Worm (Caenorhabditis elegans): ENCODE measurements around the gene hrpa-1.
"Not testable (repeated sequence)": the region's sequence is repeated elsewhere in the genome, so short reads cannot be mapped to it uniquely, and the experiment has no call there.

The hrpa-1 gene

DNA sequence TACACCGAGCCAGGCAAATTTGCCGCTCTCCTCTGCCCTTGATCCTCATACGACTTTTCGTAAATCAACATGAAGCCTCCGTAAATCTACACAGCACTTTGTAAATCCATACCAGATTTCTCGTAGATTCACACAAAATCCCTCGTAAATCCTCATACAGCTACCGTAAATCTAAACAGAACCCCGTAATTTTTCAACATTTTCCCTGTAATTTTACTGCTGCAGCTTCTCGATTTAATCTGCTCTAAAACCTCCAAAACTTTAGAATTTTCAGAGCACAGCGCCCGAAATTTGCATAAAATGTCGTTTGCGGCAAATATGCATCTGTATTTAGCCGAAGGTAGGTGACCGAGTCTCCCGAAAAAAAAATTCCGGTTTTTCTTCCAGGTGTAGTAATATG lies 16.1 kb upstream of the hrpa-1 start, which contains the start of gene F42A6.1:
F42A6.1 (plus strand) TSS at position 301 of the 400 bp plus-strand sequence.
- TF ChIP-seq dao-5 (tag; optimal IDR thresholded peaks at IDR 0.05) (no peak), W03F9.2 (tag; optimal IDR thresholded peaks at IDR 0.05) (no peak), him-1 (tag; optimal IDR thresholded peaks at IDR 0.05) (no peak)

DNA sequence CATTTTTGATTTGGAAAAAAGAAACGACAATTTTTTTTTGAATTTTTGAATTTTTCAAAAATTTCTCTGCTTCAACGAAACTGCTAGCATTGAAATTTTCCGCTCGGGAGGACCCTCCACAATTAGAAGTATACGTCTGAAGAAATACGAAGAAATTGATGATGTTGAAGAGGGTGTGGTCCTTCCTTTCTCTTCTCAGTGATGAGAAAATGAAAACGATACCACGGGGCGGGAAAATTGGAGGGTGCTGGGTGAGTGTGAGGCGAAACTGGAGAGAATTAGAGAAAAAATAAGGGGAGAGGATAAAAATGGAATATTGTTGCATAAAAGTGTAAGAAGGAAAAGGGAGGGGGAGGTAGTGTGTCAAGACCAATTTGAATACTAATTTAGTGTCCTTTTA lies 13.4 kb upstream of the hrpa-1 start:
- TF ChIP-seq W03F9.2 (tag; optimal IDR thresholded peaks at IDR 0.05), result no peak
- TF ChIP-seq him-1 (tag; optimal IDR thresholded peaks at IDR 0.05), result no peak
- no peak for TF ChIP-seq dao-5 (tag; optimal IDR thresholded peaks at IDR 0.05)

DNA sequence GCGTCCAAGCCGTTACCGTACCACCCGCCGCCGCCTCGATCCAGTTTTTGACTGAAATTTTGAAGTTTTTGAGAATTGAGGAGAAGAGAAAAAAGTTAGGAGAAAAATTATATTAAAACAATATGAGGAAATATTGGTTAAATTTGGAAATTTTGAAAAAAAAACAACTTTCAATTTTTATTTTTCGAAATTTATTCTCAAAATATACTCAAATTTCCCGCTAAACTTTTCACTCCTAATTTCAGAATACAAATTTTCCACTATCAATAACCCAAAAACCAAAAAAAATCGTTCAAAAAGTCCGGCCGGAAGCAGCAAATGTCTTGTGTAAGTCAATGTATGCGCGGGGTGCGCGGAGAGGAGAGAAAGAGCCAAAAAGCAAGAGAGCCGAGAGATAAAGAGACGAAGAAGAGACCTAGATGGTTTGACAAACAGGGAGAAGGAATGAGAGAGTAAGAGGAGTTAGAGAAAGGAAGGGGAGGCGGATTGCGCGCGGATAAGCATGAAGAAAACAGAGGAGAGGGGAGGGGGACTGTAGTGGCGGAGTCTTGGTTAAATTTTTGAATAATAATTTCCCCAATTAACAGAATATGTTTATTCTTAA lies 11.4 kb upstream of the hrpa-1 start, which contains the start of gene elks-1:
elks-1 (minus strand) TSS at position 51 of the 604 bp plus-strand sequence.
- no peak for TF ChIP-seq dao-5 (tag; optimal IDR thresholded peaks at IDR 0.05)
- TF ChIP-seq W03F9.2 (tag; optimal IDR thresholded peaks at IDR 0.05), result no peak
- no peak for TF ChIP-seq him-1 (tag; optimal IDR thresholded peaks at IDR 0.05)

DNA sequence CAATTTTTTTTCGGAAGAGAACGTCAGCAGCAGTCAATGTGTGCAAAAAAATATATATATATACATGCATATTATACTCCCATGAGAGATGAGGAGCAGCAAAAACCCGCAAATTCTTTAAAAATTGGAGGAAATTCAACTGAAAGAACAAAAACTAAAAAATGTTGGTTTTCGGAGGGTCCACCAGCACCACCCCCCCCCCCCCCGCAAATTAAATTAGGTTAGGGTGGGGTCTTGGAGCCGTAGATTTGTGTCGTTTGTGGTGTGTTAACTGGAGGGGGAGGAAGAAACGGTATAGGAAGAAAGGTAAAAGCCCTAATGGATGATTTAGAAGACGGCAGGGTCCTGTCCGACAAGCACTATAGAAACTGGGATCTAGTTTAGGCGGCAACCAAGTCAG lies 9.7 kb upstream of the hrpa-1 start:
- TF ChIP-seq dao-5 (tag; optimal IDR thresholded peaks at IDR 0.05) (no peak), him-1 (tag; optimal IDR thresholded peaks at IDR 0.05) (no peak), W03F9.2 (tag; optimal IDR thresholded peaks at IDR 0.05) (no peak)

DNA sequence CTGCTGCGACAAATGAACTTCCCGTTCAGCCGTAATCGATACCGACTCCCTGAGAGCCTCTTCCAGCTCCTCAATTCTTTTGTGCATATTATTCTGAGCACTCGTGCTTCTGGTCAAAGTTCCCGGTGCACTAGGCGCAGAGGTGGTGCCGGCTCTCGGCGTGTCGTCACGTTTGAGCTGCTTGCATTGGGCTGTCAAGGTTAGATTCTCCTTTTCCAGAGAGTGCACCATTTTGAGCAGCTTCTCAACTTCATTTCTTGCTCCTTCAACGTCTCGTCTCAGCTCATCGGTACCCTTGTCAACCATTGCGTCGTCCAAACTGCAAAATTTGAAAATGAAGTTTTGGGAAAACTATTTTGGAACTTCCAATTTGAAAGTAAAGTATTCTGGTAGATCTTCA lies 6.8 kb upstream of the hrpa-1 start:
- no peak for TF ChIP-seq W03F9.2 (tag; optimal IDR thresholded peaks at IDR 0.05)
- no peak for TF ChIP-seq dao-5 (tag; optimal IDR thresholded peaks at IDR 0.05)
- no peak for TF ChIP-seq him-1 (tag; optimal IDR thresholded peaks at IDR 0.05)

DNA sequence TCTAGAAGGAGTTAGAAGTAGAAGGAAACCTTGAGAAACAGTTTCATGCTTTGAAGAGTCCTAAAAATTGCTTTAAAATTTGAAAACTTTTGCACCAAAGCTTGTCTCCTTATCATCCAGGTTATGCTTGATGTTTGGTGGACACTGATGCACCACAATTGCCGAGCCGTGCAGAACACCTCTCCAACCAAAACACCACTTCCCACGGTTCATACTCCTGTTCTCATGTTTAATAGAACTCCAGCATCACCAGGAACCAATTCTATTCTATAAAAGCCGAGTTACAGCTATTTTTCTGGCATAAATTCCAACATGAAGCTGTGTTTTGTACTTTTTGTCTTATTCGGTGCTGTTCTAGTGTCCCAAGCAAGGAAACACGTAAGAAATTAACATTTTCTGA lies 2.5 kb upstream of the hrpa-1 start, which contains the start of gene F42A6.2:
F42A6.2 (plus strand) TSS at position 301 of the 400 bp plus-strand sequence.
- no peak for TF ChIP-seq W03F9.2 (tag; optimal IDR thresholded peaks at IDR 0.05)

DNA sequence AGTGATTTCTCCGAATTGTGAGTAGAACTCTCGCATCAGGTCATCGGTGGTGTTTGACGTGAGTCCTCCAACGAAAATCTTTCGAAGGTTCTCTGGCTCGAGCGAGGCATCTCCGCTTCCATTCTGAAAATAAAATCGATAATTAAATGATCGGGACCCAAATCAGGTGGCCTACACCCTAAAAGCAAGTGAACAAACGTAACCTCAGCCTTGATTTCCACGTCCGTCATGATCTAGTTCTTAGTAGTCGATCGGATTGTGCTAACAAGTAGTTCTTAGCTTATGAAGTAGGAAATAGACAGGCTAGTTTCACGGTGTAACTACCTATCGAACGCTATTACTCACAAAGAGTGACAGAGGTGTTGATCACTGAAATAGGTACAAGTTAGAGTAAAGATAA lies 491 bp downstream of the hrpa-1 start:
- no peak for TF ChIP-seq W03F9.2 (tag; optimal IDR thresholded peaks at IDR 0.05)
- TF ChIP-seq him-1 (tag; optimal IDR thresholded peaks at IDR 0.05), result no peak
- TF ChIP-seq dao-5 (tag; optimal IDR thresholded peaks at IDR 0.05), result no peak

DNA sequence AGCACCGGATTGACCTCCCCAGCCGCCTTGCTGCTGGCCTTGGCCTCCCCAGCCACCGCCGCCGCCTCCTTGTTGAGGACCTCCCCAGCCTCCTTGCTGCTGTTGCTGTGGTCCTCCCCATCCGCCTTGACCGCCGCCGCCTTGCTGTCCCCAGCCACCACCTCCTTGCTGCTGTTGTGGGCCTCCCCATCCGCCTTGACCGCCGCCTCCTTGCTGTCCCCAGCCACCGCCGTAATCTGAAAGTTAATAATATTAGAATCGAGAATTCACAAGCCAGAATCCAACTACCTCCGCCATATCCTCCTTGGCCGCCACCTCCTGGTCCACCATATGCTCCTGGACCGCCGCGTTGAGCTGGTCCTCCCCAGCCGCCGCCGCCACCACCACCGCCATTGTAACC lies 1.4 kb downstream of the hrpa-1 start:
- TF ChIP-seq dao-5 (tag; optimal IDR thresholded peaks at IDR 0.05) (no peak), W03F9.2 (tag; optimal IDR thresholded peaks at IDR 0.05) (no peak), him-1 (tag; optimal IDR thresholded peaks at IDR 0.05) (no peak)

DNA sequence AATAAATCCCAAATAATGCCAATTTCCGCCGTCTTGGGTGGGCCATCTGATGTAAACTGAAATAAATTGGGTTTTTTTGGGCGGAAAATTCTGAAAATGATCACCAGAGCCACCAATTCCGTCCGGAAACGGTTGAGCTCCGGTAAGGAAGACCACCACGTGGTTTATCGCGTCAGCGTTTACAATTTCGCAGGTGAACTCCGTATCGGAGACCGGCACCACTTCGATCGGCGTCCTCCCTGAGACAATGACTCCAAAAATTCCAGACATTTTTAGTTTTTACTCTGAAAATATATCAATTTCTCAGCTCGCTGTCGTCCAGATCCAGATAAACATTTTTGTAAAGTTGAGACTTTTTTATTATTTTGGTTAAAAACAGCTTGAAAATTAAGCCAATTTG lies 2.1 kb downstream of the hrpa-1 start, which contains the start of gene F42A6.6:
F42A6.6 (minus strand) TSS at position 289 of the 400 bp plus-strand sequence.
- TF ChIP-seq him-1 (tag; optimal IDR thresholded peaks at IDR 0.05) (no peak), W03F9.2 (tag; optimal IDR thresholded peaks at IDR 0.05) (peak; percentile 20)

DNA sequence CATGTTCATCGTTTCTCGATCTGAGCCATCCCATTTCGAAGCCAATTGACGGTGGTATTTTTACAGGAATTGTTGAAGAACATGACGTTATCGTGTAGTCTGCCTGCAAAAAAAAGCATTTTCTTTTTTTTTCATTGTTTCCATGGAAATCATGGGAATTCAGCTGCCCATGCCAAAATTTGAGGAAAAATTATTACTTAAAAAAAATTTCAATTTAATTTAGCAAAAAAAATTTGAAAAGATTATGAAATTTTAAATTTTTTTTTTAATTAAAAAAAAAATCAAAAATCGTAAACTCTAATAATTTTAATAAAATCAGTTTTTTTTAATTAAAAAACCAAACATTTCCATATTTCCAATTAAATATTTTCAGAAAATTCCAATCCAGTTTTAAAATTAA lies 6.9 kb downstream of the hrpa-1 start, which contains the start of gene F42A6.5:
F42A6.5 (minus strand) TSS at position 101 of the 400 bp plus-strand sequence.
- TF ChIP-seq W03F9.2, dao-5, him-1 (tag; optimal IDR thresholded peaks at IDR 0.05): not testable (repeated sequence)

DNA sequence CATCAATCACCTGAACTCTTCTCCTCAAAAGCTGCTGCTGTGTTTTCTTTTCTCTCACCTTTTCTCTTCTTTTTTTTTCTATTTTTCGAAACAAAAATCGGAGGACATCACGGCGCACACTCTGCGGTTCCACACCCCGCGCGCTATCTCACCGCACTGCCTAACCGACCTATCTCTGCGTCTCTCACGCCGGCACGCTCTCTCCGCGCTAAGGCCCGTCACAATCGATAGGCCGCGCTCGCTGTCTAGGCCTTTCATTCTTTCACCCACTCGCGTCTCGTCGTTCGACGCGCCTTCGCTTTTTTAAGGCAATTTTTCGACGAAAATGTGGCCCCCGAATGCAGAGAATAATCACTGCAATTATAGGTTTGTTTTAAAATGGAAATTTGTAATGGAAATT lies 27.4 kb downstream of the hrpa-1 start, which contains the start of gene zip-11:
zip-11 (plus strand) TSS at position 34 of the 400 bp plus-strand sequence.
- TF ChIP-seq dao-5 (tag; optimal IDR thresholded peaks at IDR 0.05) (no peak), him-1 (tag; optimal IDR thresholded peaks at IDR 0.05) (no peak), W03F9.2 (tag; optimal IDR thresholded peaks at IDR 0.05) (no peak)

DNA sequence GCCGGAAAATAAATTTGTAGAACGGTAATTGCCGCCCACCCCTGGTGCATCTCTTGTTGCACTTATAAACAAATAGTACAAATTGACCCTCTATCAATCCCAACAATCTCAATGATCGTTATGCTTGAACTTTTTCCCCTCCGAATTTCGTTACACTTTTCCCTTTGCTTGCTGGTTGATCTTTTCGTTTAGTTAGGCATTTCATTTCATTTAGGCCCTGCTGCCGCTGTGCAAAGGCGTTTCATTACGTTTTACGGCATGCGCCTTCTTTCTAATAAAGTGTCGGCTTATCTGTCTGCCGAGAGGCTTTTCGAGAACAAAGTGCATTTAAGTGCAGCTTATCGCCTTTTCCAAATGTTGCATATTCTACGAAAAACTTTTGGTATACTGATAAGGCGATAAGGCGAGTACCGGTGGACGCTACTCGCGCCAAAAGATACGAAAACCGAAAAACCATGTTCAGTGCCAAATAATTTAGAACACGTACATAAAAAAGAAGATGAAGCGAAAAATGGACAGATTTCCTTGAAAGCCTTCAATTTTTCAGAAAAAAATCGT lies 27.9 kb downstream of the hrpa-1 start:
- TF ChIP-seq dao-5 (tag; optimal IDR thresholded peaks at IDR 0.05), result no peak
- TF ChIP-seq W03F9.2 (tag; optimal IDR thresholded peaks at IDR 0.05), result no peak
- no peak for TF ChIP-seq him-1 (tag; optimal IDR thresholded peaks at IDR 0.05)

DNA sequence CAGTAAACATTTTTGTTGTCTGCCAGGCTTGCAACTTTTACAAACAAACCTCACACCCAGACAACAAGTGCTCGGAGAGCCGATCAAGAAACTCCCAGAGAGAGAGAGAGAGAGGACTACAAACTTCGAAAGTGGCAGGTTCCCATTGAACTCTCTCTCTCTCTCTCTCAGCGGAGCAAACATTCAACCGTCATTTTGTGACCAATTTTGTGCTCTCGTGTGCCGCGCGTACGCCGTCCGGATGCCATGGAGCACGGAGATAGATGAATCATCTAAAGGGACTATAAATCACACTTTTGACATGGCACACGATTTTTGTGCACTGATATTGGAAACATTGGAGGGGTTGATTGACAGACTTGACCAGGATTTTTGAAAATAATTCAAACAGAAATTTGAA lies 29.8 kb downstream of the hrpa-1 start:
- TF ChIP-seq dao-5 (tag; optimal IDR thresholded peaks at IDR 0.05) (no peak), W03F9.2 (tag; optimal IDR thresholded peaks at IDR 0.05) (no peak), him-1 (tag; optimal IDR thresholded peaks at IDR 0.05) (no peak)

DNA sequence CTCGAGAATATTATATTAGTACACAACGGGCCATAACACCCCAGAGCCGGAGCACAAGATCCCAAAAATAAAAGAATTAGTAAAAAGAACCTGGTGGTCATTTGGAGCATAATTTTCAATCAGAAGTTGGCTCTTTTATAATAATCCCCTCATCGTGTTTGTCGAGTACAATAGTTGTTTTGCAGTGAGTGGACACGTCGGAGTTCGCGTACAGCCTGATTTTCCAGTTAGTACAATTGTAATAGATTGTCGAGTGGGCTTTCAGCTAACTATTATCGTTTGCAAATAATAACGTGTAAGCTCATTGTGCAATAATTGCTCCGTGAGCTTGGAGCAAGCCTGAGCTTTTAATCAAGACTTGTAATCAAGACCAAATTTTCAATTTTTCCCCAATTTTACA lies 31.2 kb downstream of the hrpa-1 start, which contains the start of gene W08E12.9:
W08E12.9 (minus strand) TSS at position 101 of the 400 bp plus-strand sequence.
- TF ChIP-seq dao-5 (tag; optimal IDR thresholded peaks at IDR 0.05), result no peak
- no peak for TF ChIP-seq W03F9.2 (tag; optimal IDR thresholded peaks at IDR 0.05)
- no peak for TF ChIP-seq him-1 (tag; optimal IDR thresholded peaks at IDR 0.05)
